Worm (Caenorhabditis elegans): ENCODE data around the gene T21H3.5.
"Not testable (repeated sequence)": the region's sequence is repeated elsewhere in the genome, so short reads cannot be mapped to it uniquely, and the experiment has no call there.

Gene T21H3.5

ce11 chrV:1197064-1197724 lies 33.1 kb upstream of the T21H3.5 start (continued):
- TF ChIP-seq R02D3.7 (tag; optimal IDR thresholded peaks at IDR 0.05) (peak; percentile 79), hlh-11 (tag; optimal IDR thresholded peaks at IDR 0.05) (peak; percentile 18), daf-16 (tag; optimal IDR thresholded peaks at IDR 0.05) (peak; percentile 16), duxl-1 (tag; optimal IDR thresholded peaks at IDR 0.05; ENCODE audit: poor library complexity) (peak; percentile 19), dpl-1 (GFP tag; optimal IDR thresholded peaks at IDR 0.05) (peak; percentile 45), unc-130 (GFP tag; optimal IDR thresholded peaks at IDR 0.05) (peak; percentile 69), mep-1 (tag; optimal IDR thresholded peaks at IDR 0.05) (peak; percentile 58), ZK337.2 (GFP tag; IDR thresholded peaks at IDR 0.05) (peak; percentile 80), arid-1 (GFP tag; conservative IDR thresholded peaks at IDR 0.05) (peak; percentile 65), lin-13 (GFP tag; optimal IDR thresholded peaks at IDR 0.05) (peak; percentile 18), Y75B8A.6 (GFP tag; IDR thresholded peaks at IDR 0.05) (0 out of 2 replicates have a peak, but pooled peaks have one; percentile 22), D1046.2 (GFP tag; IDR thresholded peaks at IDR 0.05) (peak; percentile 71; the same call in 1 of the 2 replicates), zfp-3 (GFP tag; conservative IDR thresholded peaks at IDR 0.05) (peak; percentile 68), egl-43 (GFP tag; IDR thresholded peaks at IDR 0.05) (peak; percentile 30; the same call in 1 of the 2 replicates), rbr-2 (tag; optimal IDR thresholded peaks at IDR 0.05) (peak; percentile 60), madf-5 (GFP tag; IDR thresholded peaks at IDR 0.05) (0 out of 4 replicates have a peak, but pooled peaks have one; percentile 54 to 61), pha-4 (GFP tag; IDR thresholded peaks at IDR 0.05) (peak; percentile 56), T20F7.1 (GFP tag; optimal IDR thresholded peaks at IDR 0.05) (peak; percentile 83), ctbp-1 (GFP tag; IDR thresholded peaks at IDR 0.05) (peak; percentile 66), Y48G9A.11 (GFP tag; IDR thresholded peaks at IDR 0.05) (peak; percentile 92), nhr-102 (tag; optimal IDR thresholded peaks at IDR 0.05) (peak; percentile 17)
- not testable (repeated sequence) for TF ChIP-seq daf-16 (GFP tag; optimal IDR thresholded peaks at IDR 0.05); pha-4 (tag; optimal IDR thresholded peaks at IDR 0.05)

DNA sequence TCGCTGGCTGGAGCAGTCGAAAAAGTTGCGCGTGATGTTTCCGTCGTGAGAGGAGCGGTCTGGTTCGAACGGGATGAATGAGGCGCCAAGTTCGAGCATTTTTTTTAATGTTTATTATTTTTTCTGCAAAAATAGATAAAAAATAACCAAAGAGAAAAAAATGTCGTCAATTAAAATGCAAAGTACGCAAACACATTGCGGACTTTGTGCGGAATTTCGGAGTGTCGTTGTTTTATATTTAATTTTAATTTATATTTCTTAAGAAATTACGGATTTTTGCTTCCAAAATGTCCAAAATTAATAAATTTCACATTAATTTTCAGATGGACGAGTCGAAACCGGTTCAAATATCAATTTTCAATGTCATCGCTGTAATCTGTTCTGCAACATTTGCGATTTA lies 31.9 kb upstream of the T21H3.5 start, which contains the start of the genes wrb-1 and Y50D4A.4:
Gene wrb-1 (plus strand): TSS at position 78 of the 400 bp plus-strand sequence.
Gene Y50D4A.4 (minus strand): TSS at position 133 of the 400 bp plus-strand sequence.
- TF ChIP-seq mxl-2 (GFP tag; conservative IDR thresholded peaks at IDR 0.05), result no peak
- no peak for TF ChIP-seq mdl-1 (tag; optimal IDR thresholded peaks at IDR 0.05)
- no peak for TF ChIP-seq zag-1 (tag; optimal IDR thresholded peaks at IDR 0.05)
- TF ChIP-seq lsy-2 (tag; optimal IDR thresholded peaks at IDR 0.05), result peak in 1 of 2 experiments; percentile 90
- TF ChIP-seq nhr-237 (tag; optimal IDR thresholded peaks at IDR 0.05), result no peak
- TF ChIP-seq jun-1 (tag; optimal IDR thresholded peaks at IDR 0.05), result no peak
- peak; percentile 97 for TF ChIP-seq T20F7.1 (GFP tag; optimal IDR thresholded peaks at IDR 0.05)
- TF ChIP-seq ctbp-1 (GFP tag; IDR thresholded peaks at IDR 0.05), result no peak
- TF ChIP-seq fos-1 (tag; optimal IDR thresholded peaks at IDR 0.05), result no peak
- TF ChIP-seq spr-3 (GFP tag; optimal IDR thresholded peaks at IDR 0.05), result no peak
- no peak for TF ChIP-seq ceh-20 (GFP tag; IDR thresholded peaks at IDR 0.05)
- no peak for TF ChIP-seq pha-4 (GFP tag; IDR thresholded peaks at IDR 0.05)
- peak; percentile 18 for TF ChIP-seq pha-4 (tag; optimal IDR thresholded peaks at IDR 0.05)
- no peak for TF ChIP-seq daf-16 (GFP tag; optimal IDR thresholded peaks at IDR 0.05)
- TF ChIP-seq daf-16 (tag; optimal IDR thresholded peaks at IDR 0.05), result no peak
- no peak for TF ChIP-seq nhr-48 (tag; optimal IDR thresholded peaks at IDR 0.05)
- no peak for TF ChIP-seq R02D3.7 (tag; optimal IDR thresholded peaks at IDR 0.05)
- TF ChIP-seq zip-2 (tag; optimal IDR thresholded peaks at IDR 0.05), result no peak
- peak; percentile 93 for TF ChIP-seq Y48G9A.11 (GFP tag; IDR thresholded peaks at IDR 0.05)
- peak; percentile 13 for TF ChIP-seq ztf-7 (tag; optimal IDR thresholded peaks at IDR 0.05)
- TF ChIP-seq nhr-41 (GFP tag; IDR thresholded peaks at IDR 0.05), result no peak
- no peak for TF ChIP-seq hmg-1.1 (GFP tag; IDR thresholded peaks at IDR 0.05)
- no peak for TF ChIP-seq saeg-2 (GFP tag; IDR thresholded peaks at IDR 0.05)
- TF ChIP-seq lin-38 (GFP tag; IDR thresholded peaks at IDR 0.05), result peak; percentile 78
- TF ChIP-seq nhr-11 (tag; optimal IDR thresholded peaks at IDR 0.05), result no peak
- peak; percentile 87 for TF ChIP-seq mes-2 (tag; optimal IDR thresholded peaks at IDR 0.05; ENCODE audit: poor library complexity, severe bottlenecking)
- no peak for TF ChIP-seq lin-1 (GFP tag; IDR thresholded peaks at IDR 0.05)
- TF ChIP-seq aha-1 (tag), result no peak
- TF ChIP-seq hif-1 (tag; optimal IDR thresholded peaks at IDR 0.05), result no peak
- no peak for TF ChIP-seq php-3 (GFP tag; IDR thresholded peaks at IDR 0.05)
- TF ChIP-seq mdt-29 (GFP tag; IDR thresholded peaks at IDR 0.05), result no peak
- TF ChIP-seq daf-8 (GFP tag; IDR thresholded peaks at IDR 0.05), result no peak
- TF ChIP-seq madf-9 (GFP tag; conservative IDR thresholded peaks at IDR 0.05), result no peak
- peak; percentile 49 for TF ChIP-seq rbr-2 (tag; optimal IDR thresholded peaks at IDR 0.05)
